Fruit fly (Drosophila melanogaster) whole organism, embryonic: ENCODE data around the gene CG16813.

Experiments
- Blimp-1 ChIP-seq: fragments of 200-800 bp; sonication (Bioruptor generic); optimal IDR thresholded peaks from 3 replicates; lab custom pipeline; 2018; ENCODE audit warnings: missing biosample characterization, missing genetic modification characterization, mild to moderate bottlenecking, moderate library complexity, missing genetic modification reagents
- CG10462 ChIP-seq: fragments of 200-800 bp; sonication (Bioruptor generic); optimal IDR thresholded peaks from 2 replicates; lab custom pipeline; 2016; ENCODE audit warnings: missing biosample characterization, missing genetic modification characterization
- CG11723 ChIP-seq: fragments of 200-800 bp; sonication (Bioruptor generic); optimal IDR thresholded peaks from 2 replicates; lab custom pipeline; 2017; ENCODE audit warnings: missing biosample characterization, mild to moderate bottlenecking, missing genetic modification characterization
- CG15011 ChIP-seq: fragments of 200-800 bp; sonication (Bioruptor generic); optimal IDR thresholded peaks from 3 replicates; lab custom pipeline; 2018; ENCODE audit warnings: missing biosample characterization, mild to moderate bottlenecking, missing genetic modification characterization
- CG15479 ChIP-seq: fragments of 200-800 bp; sonication (Bioruptor generic); optimal IDR thresholded peaks from 3 replicates; lab custom pipeline; 2019; ENCODE audit warnings: missing biosample characterization, mild to moderate bottlenecking, missing genetic modification characterization, moderate library complexity
- CG6175 ChIP-seq: fragments of 200-800 bp; sonication (Bioruptor generic); IDR thresholded peaks from 3 replicates; pipeline ENCODE4 v1.3.6; 2022; ENCODE audit warnings: missing biosample characterization, missing genetic modification characterization
- CG7786 ChIP-seq: fragments of 200-800 bp; sonication (Bioruptor generic); optimal IDR thresholded peaks from 2 replicates; lab custom pipeline; 2016; ENCODE audit warnings: missing biosample characterization, missing genetic modification characterization
- Scr ChIP-seq: fragments of 200-800 bp; sonication (Bioruptor generic); IDR thresholded peaks from 2 replicates; pipeline ENCODE4 v1.3.6; 2022; ENCODE audit warnings: missing biosample characterization, missing genetic modification characterization; ENCODE audit not compliant: partially characterized antibody
- dpn ChIP-seq, 2 experiments: fragments of 200-800 bp; sonication (Bioruptor generic); optimal IDR thresholded peaks; 3 replicates each; lab custom pipeline; 2016; ENCODE audit warnings: missing biosample characterization in 2 of 2, missing genetic modification characterization in 2 of 2
- esg ChIP-seq: fragments of 200-800 bp; sonication (Bioruptor generic); conservative IDR thresholded peaks from 2 replicates; pipeline ENCODE4 v1.3.6; 2022; ENCODE audit warnings: missing biosample characterization, missing genetic modification characterization
- h ChIP-seq: fragments of >200 bp; optimal IDR thresholded peaks from 2 replicates; lab custom pipeline; 2017
- insv ChIP-seq, 2 experiments: fragments of 200-800 bp; sonication (Bioruptor generic); optimal IDR thresholded peaks; 3 replicates each; lab custom pipeline; 2016 to 2018; ENCODE audit warnings: missing biosample characterization in 2 of 2, missing genetic modification characterization in 2 of 2
- onecut ChIP-seq: fragments of 200-800 bp; sonication (Bioruptor generic); IDR thresholded peaks from 2 replicates; pipeline ENCODE4 v1.3.6; 2022; ENCODE audit warnings: missing biosample characterization, missing genetic modification characterization

- no peak for TF ChIP-seq Scr (GFP tag; lab: Robert Waterston, UW)
- no peak for TF ChIP-seq insv (GFP tag; optimal IDR thresholded peaks at IDR 0.05; lab: Kevin White, UChicago)
- no peak for TF ChIP-seq CG6175
- TF ChIP-seq CG11723 = no peak
- TF ChIP-seq esg (GFP tag; lab: Robert Waterston, UW) = no peak
- TF ChIP-seq CG10462 (GFP tag; lab: Kevin White, UChicago) = no peak
- TF ChIP-seq CG15479 = no peak
- TF ChIP-seq h (lab: Kevin White, UChicago) = no peak
- TF ChIP-seq CG7786 (GFP tag; lab: Kevin White, UChicago) = no peak
- TF ChIP-seq Blimp-1 = no peak
- TF ChIP-seq onecut (GFP tag; lab: Robert Waterston, UW) = no peak
- no peak for TF ChIP-seq dpn (GFP tag; optimal IDR thresholded peaks at IDR 0.05; lab: Kevin White, UChicago)
- TF ChIP-seq CG15011 (GFP tag; lab: Kevin White, UChicago) = no peak
Measured at dm6 chr2L:13206857-13207463, 20.4 kb upstream of the CG16813 start.
